Fruit fly (Drosophila melanogaster): ENCODE measurements around the gene rdgC.

The rdgC gene

DNA sequence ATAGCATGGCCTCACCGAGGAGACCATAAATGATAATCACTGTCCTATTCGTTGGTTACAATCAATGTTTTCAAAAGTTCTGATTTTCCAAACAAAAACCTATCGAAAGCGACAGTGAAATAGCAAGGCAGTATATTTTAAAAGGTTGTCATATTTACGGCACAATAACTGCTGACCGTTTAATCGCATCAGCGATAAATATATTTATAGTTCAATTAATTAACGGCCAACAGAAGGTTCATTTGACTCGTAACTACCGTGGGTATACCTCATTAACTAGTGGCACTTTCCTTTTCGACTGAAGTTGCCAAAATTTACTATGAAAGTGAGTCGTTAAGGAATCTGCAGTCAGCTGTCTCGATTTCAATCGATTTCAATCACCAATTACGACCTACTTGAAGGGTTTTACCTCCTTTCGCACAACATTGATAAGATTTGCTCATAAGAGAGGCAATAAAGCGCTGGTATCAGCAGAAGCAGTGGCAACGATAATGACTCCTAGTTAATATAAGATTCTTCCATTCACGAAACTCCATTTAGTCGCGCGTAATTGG lies 24.4 kb upstream of the rdgC start, which contains the start of gene CG17147:
CG17147 (plus strand) TSS at position 535 of the 554 bp plus-strand sequence.
- no peak for TF ChIP-seq Xrp1 (GFP tag; IDR thresholded peaks at IDR 0.05)
- TF ChIP-seq CG12942 (GFP tag; optimal IDR thresholded peaks at IDR 0.05): no peak
- no peak for TF ChIP-seq caup (GFP tag; optimal IDR thresholded peaks at IDR 0.05; ENCODE audit: severe bottlenecking)
- TF ChIP-seq dm (GFP tag; optimal IDR thresholded peaks at IDR 0.05): no peak
- TF ChIP-seq ham (GFP tag; IDR thresholded peaks at IDR 0.05): no peak
- no peak for TF ChIP-seq CG11247 (GFP tag; IDR thresholded peaks at IDR 0.05)
- no peak for TF ChIP-seq lola (GFP tag; optimal IDR thresholded peaks at IDR 0.05)
- no peak for TF ChIP-seq Ets97D (GFP tag; optimal IDR thresholded peaks at IDR 0.05)
- TF ChIP-seq CkIIα-i1 (GFP tag; IDR thresholded peaks at IDR 0.05): no peak
- no peak for TF ChIP-seq slbo (GFP tag; IDR thresholded peaks at IDR 0.05)
- no peak for TF ChIP-seq Sox100B (GFP tag; optimal IDR thresholded peaks at IDR 0.05)
- TF ChIP-seq rib (GFP tag; IDR thresholded peaks at IDR 0.05): no peak
- no peak for TF ChIP-seq zfh2 (GFP tag; optimal IDR thresholded peaks at IDR 0.05)
- no peak for TF ChIP-seq z (GFP tag; IDR thresholded peaks at IDR 0.05)
- peak; percentile 19 for TF ChIP-seq CG2678 (tag; optimal IDR thresholded peaks at IDR 0.05)
- TF ChIP-seq mirr (GFP tag; optimal IDR thresholded peaks at IDR 0.05): peak; percentile 19
- TF ChIP-seq lab (GFP tag; optimal IDR thresholded peaks at IDR 0.05): peak; percentile 16
- no peak for TF ChIP-seq run (tag; optimal IDR thresholded peaks at IDR 0.05)
- no peak for TF ChIP-seq org-1 (GFP tag; optimal IDR thresholded peaks at IDR 0.05)
- TF ChIP-seq CG10431 (GFP tag; optimal IDR thresholded peaks at IDR 0.05): no peak
- peak; percentile 56 for TF ChIP-seq grn (GFP tag; optimal IDR thresholded peaks at IDR 0.05)
- no peak for TF ChIP-seq CG6791 (GFP tag; IDR thresholded peaks at IDR 0.05; ENCODE audit: partially characterized antibody)
- TF ChIP-seq Jarid2 (GFP tag; optimal IDR thresholded peaks at IDR 0.05): no peak
- no peak for TF ChIP-seq CG9876 (GFP tag; optimal IDR thresholded peaks at IDR 0.05)
- peak; percentile 12 for TF ChIP-seq CG13296 (GFP tag; optimal IDR thresholded peaks at IDR 0.05)
- TF ChIP-seq nau (GFP tag; optimal IDR thresholded peaks at IDR 0.05): no peak
- no peak for TF ChIP-seq dysf (GFP tag; IDR thresholded peaks at IDR 0.05)
- TF ChIP-seq MESR4 (GFP tag; optimal IDR thresholded peaks at IDR 0.05): no peak
- no peak for TF ChIP-seq NC2α (GFP tag; optimal IDR thresholded peaks at IDR 0.05)
- no peak for TF ChIP-seq cad (GFP tag; optimal IDR thresholded peaks at IDR 0.05)
- no peak for TF ChIP-seq p53 (GFP tag; optimal IDR thresholded peaks at IDR 0.05)
- no peak for TF ChIP-seq Dip3 (GFP tag; optimal IDR thresholded peaks at IDR 0.05)
- TF ChIP-seq CG6254 (GFP tag; optimal IDR thresholded peaks at IDR 0.05): no peak
- no peak for TF ChIP-seq ash1 (GFP tag; optimal IDR thresholded peaks at IDR 0.05)
- no peak for TF ChIP-seq Hey (tag; optimal IDR thresholded peaks at IDR 0.05)
- peak; percentile 62 for TF ChIP-seq sug (tag; optimal IDR thresholded peaks at IDR 0.05)
- TF ChIP-seq hkb (optimal IDR thresholded peaks at IDR 0.05): no peak
- no peak for TF ChIP-seq hkb (GFP tag; IDR thresholded peaks at IDR 0.05)
- no peak for TF ChIP-seq schlank (tag; optimal IDR thresholded peaks at IDR 0.05)
- no peak for TF ChIP-seq CG8765 (GFP tag; IDR thresholded peaks at IDR 0.05)
- TF ChIP-seq CG7271 (tag; optimal IDR thresholded peaks at IDR 0.05): no peak
- TF ChIP-seq gcm2 (GFP tag; optimal IDR thresholded peaks at IDR 0.05): no peak
- no peak for TF ChIP-seq Med (GFP tag)
- no peak for TF ChIP-seq Nf-YC (tag; optimal IDR thresholded peaks at IDR 0.05)
- TF ChIP-seq B-H2 (GFP tag; optimal IDR thresholded peaks at IDR 0.05): peak; percentile 25
- no peak for TF ChIP-seq CG12744 (GFP tag; optimal IDR thresholded peaks at IDR 0.05)
- TF ChIP-seq Vsx1 (GFP tag; optimal IDR thresholded peaks at IDR 0.05): peak; percentile 13
- TF ChIP-seq seq (GFP tag; IDR thresholded peaks at IDR 0.05): no peak
- no peak for TF ChIP-seq CG17568 (GFP tag; optimal IDR thresholded peaks at IDR 0.05)
- no peak for TF ChIP-seq emc (GFP tag; optimal IDR thresholded peaks at IDR 0.05)
- TF ChIP-seq Elba2 (GFP tag; optimal IDR thresholded peaks at IDR 0.05): no peak
- peak; percentile 97 for TF ChIP-seq exex (tag; optimal IDR thresholded peaks at IDR 0.05)

All from whole organism, embryonic.